Fruit fly (Drosophila melanogaster) whole organism, embryonic: ENCODE data around the gene CG5160.
A peak's percentile ranks its signal among the peaks of the same experiment; 100 is the strongest.

ENCODE experiments used
- ATbp ChIP-seq: fragments of 200-800 bp; sonication (Bioruptor generic); optimal IDR thresholded peaks from 2 replicates; lab custom pipeline; 2017; ENCODE audit warnings: missing biosample characterization, mild to moderate bottlenecking, missing genetic modification characterization, missing genetic modification reagents
- Antp ChIP-seq: fragments of 200-800 bp; sonication (Bioruptor generic); optimal IDR thresholded peaks from 3 replicates; lab custom pipeline; 2016; ENCODE audit warnings: missing biosample characterization, missing genetic modification characterization
- B-H2 ChIP-seq: fragments of 200-800 bp; sonication (Bioruptor generic); optimal IDR thresholded peaks from 2 replicates; lab custom pipeline; 2018; ENCODE audit warnings: missing biosample characterization, mild to moderate bottlenecking, missing genetic modification characterization
- Blimp-1 ChIP-seq: fragments of 200-800 bp; sonication (Bioruptor generic); optimal IDR thresholded peaks from 3 replicates; lab custom pipeline; 2018; ENCODE audit warnings: missing biosample characterization, missing genetic modification characterization, mild to moderate bottlenecking, moderate library complexity, missing genetic modification reagents
- CG10565 ChIP-seq: fragments of 200-800 bp; sonication (Bioruptor generic); optimal IDR thresholded peaks from 3 replicates; lab custom pipeline; 2016; ENCODE audit warnings: missing biosample characterization, mild to moderate bottlenecking, missing genetic modification characterization
- CG11504 ChIP-seq: fragments of 200-800 bp; sonication (Bioruptor generic); optimal IDR thresholded peaks from 3 replicates; lab custom pipeline; 2019; ENCODE audit warnings: missing biosample characterization, mild to moderate bottlenecking, missing genetic modification characterization, moderate library complexity
- CG1233 ChIP-seq: fragments of 200-800 bp; sonication (Bioruptor generic); optimal IDR thresholded peaks from 4 replicates; lab custom pipeline; 2018; ENCODE audit warnings: missing biosample characterization, mild to moderate bottlenecking, missing genetic modification characterization
- CG15601 ChIP-seq: fragments of 200-800 bp; sonication (Bioruptor generic); optimal IDR thresholded peaks from 3 replicates; lab custom pipeline; 2019; ENCODE audit warnings: missing biosample characterization, mild to moderate bottlenecking, missing genetic modification characterization, moderate library complexity
- CG18262 ChIP-seq: fragments of 200-800 bp; optimal IDR thresholded peaks from 3 replicates; lab custom pipeline; 2019; ENCODE audit warnings: missing biosample characterization, mild to moderate bottlenecking, missing genetic modification characterization, moderate library complexity
- CG18764 ChIP-seq: fragments of 200-800 bp; sonication (Bioruptor generic); optimal IDR thresholded peaks from 3 replicates; lab custom pipeline; 2016; ENCODE audit warnings: missing biosample characterization, missing genetic modification characterization
- CG2202 ChIP-seq: fragments of 200-800 bp; sonication (Bioruptor generic); optimal IDR thresholded peaks from 2 replicates; lab custom pipeline; 2018; ENCODE audit warnings: missing biosample characterization, mild to moderate bottlenecking, missing genetic modification characterization
- CG42726 ChIP-seq: fragments of 200-800 bp; sonication (Bioruptor generic); IDR thresholded peaks from 2 replicates; pipeline ENCODE4 v1.3.6; 2022; ENCODE audit warnings: missing biosample characterization, missing genetic modification characterization; ENCODE audit not compliant: partially characterized antibody
- CG4820 ChIP-seq: fragments of 200-800 bp; sonication (Bioruptor generic); optimal IDR thresholded peaks from 3 replicates; lab custom pipeline; 2016; ENCODE audit warnings: missing biosample characterization, missing genetic modification characterization
- CG6175 ChIP-seq: fragments of 200-800 bp; sonication (Bioruptor generic); IDR thresholded peaks from 3 replicates; pipeline ENCODE4 v1.3.6; 2022; ENCODE audit warnings: missing biosample characterization, missing genetic modification characterization
- CG9876 ChIP-seq: fragments of 200-800 bp; sonication (Bioruptor generic); optimal IDR thresholded peaks from 2 replicates; lab custom pipeline; 2016; ENCODE audit warnings: missing biosample characterization, missing genetic modification characterization
- Dref ChIP-seq: fragments of 200-800 bp; sonication (Bioruptor generic); IDR thresholded peaks from 2 replicates; pipeline ENCODE4 v1.3.6; 2022; ENCODE audit warnings: missing biosample characterization, missing genetic modification characterization
- Drgx ChIP-seq: fragments of 200-800 bp; sonication (Bioruptor generic); IDR thresholded peaks from 2 replicates; pipeline ENCODE4 v1.3.6; 2022; ENCODE audit warnings: missing biosample characterization, missing genetic modification characterization
- E2f2 ChIP-seq: fragments of 200-800 bp; sonication (Bioruptor generic); IDR thresholded peaks from 2 replicates; pipeline ENCODE4 v1.3.6; 2022; ENCODE audit warnings: missing biosample characterization, missing genetic modification characterization
- Ets97D ChIP-seq: fragments of 200-800 bp; sonication (Bioruptor generic); optimal IDR thresholded peaks from 3 replicates; lab custom pipeline; 2016; ENCODE audit warnings: missing biosample characterization, missing genetic modification characterization
- Fer2 ChIP-seq: fragments of 200-800 bp; sonication (Bioruptor generic); optimal IDR thresholded peaks from 2 replicates; lab custom pipeline; 2018; ENCODE audit warnings: missing biosample characterization, mild to moderate bottlenecking, missing genetic modification characterization, moderate library complexity
- Fer3 ChIP-seq: fragments of 200-800 bp; sonication (Bioruptor generic); optimal IDR thresholded peaks from 2 replicates; lab custom pipeline; 2018; ENCODE audit warnings: missing biosample characterization, mild to moderate bottlenecking, missing genetic modification characterization, moderate library complexity
- H2.0 ChIP-seq: fragments of 200-800 bp; sonication (Bioruptor generic); IDR thresholded peaks from 2 replicates; pipeline ENCODE4 v1.3.6; 2022; ENCODE audit warnings: missing biosample characterization, missing genetic modification characterization
- HmgD ChIP-seq: fragments of 200-800 bp; sonication (Bioruptor generic); optimal IDR thresholded peaks from 3 replicates; lab custom pipeline; 2016; ENCODE audit warnings: missing biosample characterization, missing genetic modification characterization
- Hr39 ChIP-seq: fragments of >200 bp; optimal IDR thresholded peaks from 2 replicates; lab custom pipeline; 2017
- Med ChIP-seq: fragments of 200-800 bp; sonication (Bioruptor generic); peaks from one replicate; lab custom pipeline; 2016; ENCODE audit warnings: missing biosample characterization, missing genetic modification characterization, mild to moderate bottlenecking, inconsistent platforms, moderate library complexity
- Ptx1 ChIP-seq: fragments of 200-800 bp; sonication (Bioruptor generic); IDR thresholded peaks from 2 replicates; pipeline ENCODE4 v1.3.6; 2022; ENCODE audit warnings: missing biosample characterization, missing genetic modification characterization
- Ssrp ChIP-seq: fragments of 200-800 bp; sonication (Bioruptor generic); optimal IDR thresholded peaks from 2 replicates; lab custom pipeline; 2018; ENCODE audit warnings: missing biosample characterization, mild to moderate bottlenecking, missing genetic modification characterization, moderate library complexity
- Trl ChIP-seq, 3 experiments: fragments of >200 bp in 2 of 3; fragments of 200-800 bp in 1 of 3; sonication (Bioruptor generic) in 1 of 3; optimal IDR thresholded peaks; 2 replicates in 1 of 3; 3 replicates in 2 of 3; lab custom pipeline; 2016 to 2017; ENCODE audit warnings: missing biosample characterization in 1 of 3, missing genetic modification characterization in 1 of 3
- Xrp1 ChIP-seq: fragments of 200-800 bp; sonication (Bioruptor generic); IDR thresholded peaks from 2 replicates; pipeline ENCODE4 v1.3.6; 2022; ENCODE audit warnings: missing biosample characterization, missing genetic modification characterization
- bsh ChIP-seq, 2 experiments: fragments of 200-800 bp; sonication (Bioruptor generic); optimal IDR thresholded peaks; 2 replicates each; lab custom pipeline; 2017 to 2018; ENCODE audit warnings: mild to moderate bottlenecking in 2 of 2, missing biosample characterization in 2 of 2, missing genetic modification characterization in 2 of 2, moderate library complexity in 1 of 2
- gem ChIP-seq: fragments of 200-800 bp; sonication (Bioruptor generic); optimal IDR thresholded peaks from 2 replicates; lab custom pipeline; 2019; ENCODE audit warnings: missing biosample characterization, mild to moderate bottlenecking, missing genetic modification characterization, moderate library complexity
- ken ChIP-seq: fragments of 200-800 bp; sonication (Bioruptor generic); IDR thresholded peaks from 3 replicates; pipeline ENCODE4 v1.3.6; 2022; ENCODE audit warnings: missing biosample characterization, missing genetic modification characterization
- kni ChIP-seq: fragments of 200-800 bp; sonication (Bioruptor generic); optimal IDR thresholded peaks from 3 replicates; lab custom pipeline; 2017; ENCODE audit warnings: mild to moderate bottlenecking, missing biosample characterization, missing genetic modification reagents, missing genetic modification characterization
- nom ChIP-seq: fragments of 200-800 bp; sonication (Bioruptor generic); optimal IDR thresholded peaks from 2 replicates; lab custom pipeline; 2017; ENCODE audit warnings: missing biosample characterization, missing genetic modification characterization, mild to moderate bottlenecking, moderate library complexity, missing genetic modification reagents
- pb ChIP-seq: fragments of 200-800 bp; sonication (Bioruptor generic); optimal IDR thresholded peaks from 3 replicates; lab custom pipeline; 2016; ENCODE audit warnings: missing biosample characterization, missing genetic modification characterization
- phol ChIP-seq: fragments of 200-800 bp; sonication (Bioruptor generic); optimal IDR thresholded peaks from 3 replicates; lab custom pipeline; 2018; ENCODE audit warnings: missing biosample characterization, mild to moderate bottlenecking, missing genetic modification characterization, moderate library complexity
- rib ChIP-seq: fragments of 200-800 bp; sonication (Bioruptor generic); IDR thresholded peaks from 2 replicates; pipeline ENCODE4 v1.3.6; 2022; ENCODE audit warnings: missing biosample characterization, missing genetic modification characterization
- sim ChIP-seq: fragments of 200-800 bp; sonication (Bioruptor generic); IDR thresholded peaks from 2 replicates; pipeline ENCODE4 v1.3.6; 2022; ENCODE audit warnings: missing biosample characterization, missing genetic modification characterization
- sqz ChIP-seq: fragments of 200-800 bp; sonication (Bioruptor generic); optimal IDR thresholded peaks from 3 replicates; lab custom pipeline; 2018; ENCODE audit warnings: missing biosample characterization, mild to moderate bottlenecking, missing genetic modification characterization
- sr ChIP-seq: fragments of 200-800 bp; sonication (Bioruptor generic); IDR thresholded peaks from 3 replicates; pipeline ENCODE4 v1.3.6; 2022; ENCODE audit warnings: missing biosample characterization, missing genetic modification characterization
- tin ChIP-seq: fragments of 200-800 bp; sonication (Bioruptor generic); optimal IDR thresholded peaks from 3 replicates; lab custom pipeline; 2016; ENCODE audit warnings: missing biosample characterization, missing genetic modification characterization
- tll ChIP-seq, 2 experiments: fragments of 200-800 bp in 1 of 2; fragments of >200 bp in 1 of 2; sonication (Bioruptor generic) in 1 of 2; optimal IDR thresholded peaks; 2 replicates each; lab custom pipeline; 2017 to 2019; ENCODE audit warnings: missing biosample characterization in 2 of 2, missing genetic modification characterization in 2 of 2, mild to moderate bottlenecking in 1 of 2, moderate library complexity in 1 of 2
- unpg ChIP-seq: fragments of 200-800 bp; sonication (Bioruptor generic); optimal IDR thresholded peaks from 3 replicates; lab custom pipeline; 2018; ENCODE audit warnings: missing biosample characterization, mild to moderate bottlenecking, missing genetic modification characterization, moderate library complexity
- zfh1 ChIP-seq: fragments of 200-800 bp; sonication (Bioruptor generic); IDR thresholded peaks from 3 replicates; pipeline ENCODE4 v1.3.6; 2022; ENCODE audit warnings: missing biosample characterization, missing genetic modification characterization

Gene CG5160

DNA sequence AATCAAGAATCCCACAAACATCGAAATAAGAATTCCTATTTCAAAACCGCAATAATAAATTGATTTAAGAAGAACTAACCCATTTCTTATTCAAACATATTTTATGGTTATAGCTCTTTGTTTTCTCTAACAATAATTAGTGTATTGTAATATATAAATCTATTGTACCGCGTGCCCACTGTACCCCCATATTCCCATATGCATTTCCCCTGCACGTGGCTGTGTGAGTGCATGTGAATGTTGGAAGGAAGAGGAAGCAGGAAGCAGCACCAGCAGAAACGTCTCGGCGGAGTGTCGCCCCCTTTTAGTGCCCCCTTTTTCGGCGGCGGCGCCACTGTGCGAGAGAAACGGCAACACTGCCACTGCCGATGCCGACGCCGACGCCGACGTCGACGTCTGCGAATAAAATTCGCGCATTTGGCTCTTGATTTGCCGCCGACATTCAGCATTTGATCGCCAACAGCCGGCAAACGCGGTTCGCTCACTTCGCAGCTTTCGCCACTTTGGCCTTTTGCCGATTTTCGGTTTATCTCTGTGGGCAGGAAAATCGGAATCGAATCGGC, 24.9 kb upstream of the CG5160 start (continued):
- TF ChIP-seq B-H2 (GFP tag; lab: Kevin White, UChicago) (peak; percentile 56), Dref (GFP tag; lab: Robert Waterston, UW) (0 out of 2 replicates have a peak, but pooled peaks have one; percentile 10), ATbp (GFP tag; lab: Kevin White, UChicago) (peak; percentile 26)
- TF ChIP-seq, all 482 proteins: peak for 178

- peak; percentile 6 for TF ChIP-seq Ssrp
- peak; percentile 68 for TF ChIP-seq Med (GFP tag; lab: Kevin White, UChicago)
- no peak for TF ChIP-seq Ptx1 (GFP tag; lab: Robert Waterston, UW)
- TF ChIP-seq CG4820 (GFP tag; lab: Kevin White, UChicago), result peak; percentile 21
- no peak for TF ChIP-seq Fer2
- TF ChIP-seq H2.0 (GFP tag; lab: Robert Waterston, UW), result 0 out of 2 replicates have a peak, but pooled peaks have one; percentile 23
- TF ChIP-seq Hr39, result no peak
- no peak for TF ChIP-seq sqz
- TF ChIP-seq unpg (GFP tag; lab: Kevin White, UChicago), result no peak
- TF ChIP-seq CG6175, result 0 out of 3 replicates have a peak, but pooled peaks have one; percentile 25
- TF ChIP-seq E2f2 (GFP tag; lab: Robert Waterston, UW), result peak; percentile 22; the same call in 1 of the 2 replicates
- peak; percentile 34 for TF ChIP-seq CG18262 (tag; lab: Kevin White, UChicago)
- TF ChIP-seq Xrp1 (GFP tag; lab: Robert Waterston, UW), result 0 out of 2 replicates have a peak, but pooled peaks have one; percentile 15
- no peak for TF ChIP-seq tin (GFP tag; lab: Kevin White, UChicago)
- no peak for TF ChIP-seq CG1233 (GFP tag; lab: Kevin White, UChicago)
- TF ChIP-seq zfh1, result 0 out of 3 replicates have a peak, but pooled peaks have one; percentile 48
- TF ChIP-seq CG42726 (GFP tag; lab: Robert Waterston, UW), result 0 out of 2 replicates have a peak, but pooled peaks have one; percentile 40
- TF ChIP-seq Antp, result no peak
- peak; percentile 2 for TF ChIP-seq Blimp-1 (GFP tag; lab: Kevin White, UChicago)
- TF ChIP-seq Drgx (GFP tag; lab: Robert Waterston, UW), result peak; percentile 65
- TF ChIP-seq CG18764 (GFP tag; lab: Kevin White, UChicago), result no peak
- peak; percentile 50; the same call in 1 of the 3 replicates for TF ChIP-seq ken
- peak; percentile 22 for TF ChIP-seq ATbp (GFP tag; lab: Kevin White, UChicago)
- peak; percentile 24 for TF ChIP-seq phol (tag; lab: Kevin White, UChicago)
- no peak for TF ChIP-seq Fer3 (tag; lab: Kevin White, UChicago)
- peak; percentile 27 for TF ChIP-seq gem (tag; lab: Kevin White, UChicago)
- no peak for TF ChIP-seq CG2202 (tag; lab: Kevin White, UChicago)
- TF ChIP-seq CG15601 (tag; lab: Kevin White, UChicago), result peak; percentile 0
- TF ChIP-seq CG9876 (GFP tag; lab: Kevin White, UChicago), result no peak
- TF ChIP-seq CG10565 (GFP tag; lab: Kevin White, UChicago), result no peak
- TF ChIP-seq sr (GFP tag; lab: Robert Waterston, UW), result 0 out of 3 replicates have a peak, but pooled peaks have one; percentile 21
- TF ChIP-seq HmgD (GFP tag; lab: Kevin White, UChicago), result no peak
- peak; percentile 16 for TF ChIP-seq kni (GFP tag; lab: Kevin White, UChicago)
- peak; percentile 40 for TF ChIP-seq nom (GFP tag; lab: Kevin White, UChicago)
- TF ChIP-seq CG11504, result peak; percentile 27
- peak in 1 of 2 experiments; percentile 47 for TF ChIP-seq Trl (optimal IDR thresholded peaks at IDR 0.05; lab: Kevin White, UChicago)
- TF ChIP-seq Trl (GFP tag; optimal IDR thresholded peaks at IDR 0.05; lab: Kevin White, UChicago), result no peak
- TF ChIP-seq Ets97D (GFP tag; lab: Kevin White, UChicago), result no peak
- TF ChIP-seq bsh (GFP tag; optimal IDR thresholded peaks at IDR 0.05; lab: Kevin White, UChicago), result peak in 1 of 2 experiments; percentile 73
- TF ChIP-seq rib (GFP tag; lab: Robert Waterston, UW), result peak; percentile 28; the same call in 1 of the 2 replicates
- no peak for TF ChIP-seq pb (GFP tag; lab: Kevin White, UChicago)
- 0 out of 2 replicates have a peak, but pooled peaks have one; percentile 39 for TF ChIP-seq sim (GFP tag; lab: Robert Waterston, UW)
- TF ChIP-seq tll (GFP tag; optimal IDR thresholded peaks at IDR 0.05; lab: Kevin White, UChicago), result no peak
Observed at dm6 chr2L:7422429-7423283, 24.1 kb upstream of the CG5160 start.
